Worm (Caenorhabditis elegans) whole organism, L4/young adult: ENCODE data around the gene pgp-9.

Experiments
- W03F9.2 ChIP-seq: fragments of 150-350 bp; optimal IDR thresholded peaks from 2 replicates; lab custom pipeline; 2014; ENCODE audit warnings: missing biosample characterization, missing genetic modification characterization
- him-1 ChIP-seq: sonication (generic microtip); optimal IDR thresholded peaks from 2 replicates; lab custom pipeline; 2016; ENCODE audit warnings: missing genotype, missing genetic modification reagents, missing genetic modification characterization, missing compliant biosample characterization

ce11 chrV:17707022-17707421 lies 48.7 kb upstream of the pgp-9 start, which contains the start of gene srh-31:
- TF ChIP-seq W03F9.2 (tag; lab: Kevin White, UChicago) (no peak), him-1 (tag; lab: Kevin White, UChicago) (no peak)
